Fruit fly (Drosophila melanogaster) whole organism, embryonic: ENCODE results near the gene RhoGAP100F.

Experiments
- CG1024 ChIP-seq: fragments of 200-800 bp; sonication (Bioruptor generic); IDR thresholded peaks from 2 replicates; pipeline ENCODE4 v1.3.6; 2022; ENCODE audit warnings: missing biosample characterization, missing genetic modification characterization
- CG11398 ChIP-seq: fragments of 200-800 bp; sonication (Bioruptor generic); optimal IDR thresholded peaks from 2 replicates; lab custom pipeline; 2016; ENCODE audit warnings: missing biosample characterization, missing genetic modification characterization
- CG11504 ChIP-seq: fragments of 200-800 bp; sonication (Bioruptor generic); optimal IDR thresholded peaks from 3 replicates; lab custom pipeline; 2019; ENCODE audit warnings: missing biosample characterization, mild to moderate bottlenecking, missing genetic modification characterization, moderate library complexity
- CG11560 ChIP-seq: fragments of 200-800 bp; sonication (Bioruptor generic); IDR thresholded peaks from 3 replicates; pipeline ENCODE4 v1.3.6; 2022; ENCODE audit warnings: missing biosample characterization, missing genetic modification characterization
- CG11696 ChIP-seq: fragments of 200-800 bp; sonication (Bioruptor generic); IDR thresholded peaks from 2 replicates; pipeline ENCODE4 v1.3.6; 2022; ENCODE audit warnings: missing biosample characterization, missing genetic modification characterization
- CG12071 ChIP-seq: fragments of 200-800 bp; sonication (Bioruptor generic); optimal IDR thresholded peaks from 3 replicates; lab custom pipeline; 2018; ENCODE audit warnings: missing biosample characterization, mild to moderate bottlenecking, missing genetic modification characterization
- CG12744 ChIP-seq: fragments of 200-800 bp; sonication (Bioruptor generic); optimal IDR thresholded peaks from 2 replicates; lab custom pipeline; 2016; ENCODE audit warnings: missing biosample characterization, missing genetic modification characterization
- CG13624 ChIP-seq: fragments of 200-800 bp; sonication (Bioruptor generic); optimal IDR thresholded peaks from 2 replicates; lab custom pipeline; 2016; ENCODE audit warnings: missing biosample characterization, missing genetic modification characterization
- CG1603 ChIP-seq: fragments of 200-800 bp; sonication (Bioruptor generic); optimal IDR thresholded peaks from 2 replicates; lab custom pipeline; 2019; ENCODE audit warnings: missing biosample characterization, mild to moderate bottlenecking, missing genetic modification characterization, moderate library complexity
- CG16779 ChIP-seq: fragments of 200-800 bp; sonication (Bioruptor generic); IDR thresholded peaks from 2 replicates; pipeline ENCODE4 v1.3.6; 2022; ENCODE audit warnings: missing biosample characterization, missing genetic modification characterization
- CG17359 ChIP-seq: fragments of 200-800 bp; sonication (Bioruptor generic); optimal IDR thresholded peaks from 3 replicates; lab custom pipeline; 2018; ENCODE audit warnings: missing biosample characterization, mild to moderate bottlenecking, missing genetic modification characterization, moderate library complexity
- CG18599 ChIP-seq: fragments of 200-800 bp; sonication (Bioruptor generic); optimal IDR thresholded peaks from 3 replicates; lab custom pipeline; 2017; ENCODE audit warnings: missing biosample characterization, missing genetic modification characterization, mild to moderate bottlenecking, moderate library complexity, missing genetic modification reagents
- CG2120 ChIP-seq: fragments of 200-800 bp; sonication (Bioruptor generic); optimal IDR thresholded peaks from 3 replicates; lab custom pipeline; 2016; ENCODE audit warnings: missing biosample characterization, missing genetic modification characterization
- CG2678 ChIP-seq: fragments of 200-800 bp; sonication (Bioruptor generic); optimal IDR thresholded peaks from 3 replicates; lab custom pipeline; 2019; ENCODE audit warnings: missing biosample characterization, mild to moderate bottlenecking, missing genetic modification characterization, moderate library complexity
- CG6854 ChIP-seq: fragments of 200-800 bp; sonication (Bioruptor generic); optimal IDR thresholded peaks from 3 replicates; lab custom pipeline; 2017; ENCODE audit warnings: missing biosample characterization, mild to moderate bottlenecking, missing genetic modification characterization
- CG7556 ChIP-seq: fragments of 200-800 bp; sonication (Bioruptor generic); optimal IDR thresholded peaks from 2 replicates; lab custom pipeline; 2017; ENCODE audit warnings: missing biosample characterization, mild to moderate bottlenecking, missing genetic modification characterization
- CG7839 ChIP-seq: fragments of 200-800 bp; sonication (Bioruptor generic); optimal IDR thresholded peaks from 3 replicates; lab custom pipeline; 2018; ENCODE audit warnings: missing biosample characterization, mild to moderate bottlenecking, missing genetic modification characterization, moderate library complexity
- CG8290 ChIP-seq, 3 experiments: fragments of 200-800 bp; sonication (Bioruptor generic); optimal IDR thresholded peaks; 2 replicates each; lab custom pipeline; 2016 to 2019; ENCODE audit warnings: missing biosample characterization in 3 of 3, missing genetic modification characterization in 3 of 3, mild to moderate bottlenecking in 2 of 3, moderate library complexity in 1 of 3
- CG9727 ChIP-seq: fragments of 200-800 bp; sonication (Bioruptor generic); optimal IDR thresholded peaks from 3 replicates; lab custom pipeline; 2017; ENCODE audit warnings: missing biosample characterization, mild to moderate bottlenecking, missing genetic modification characterization
- Ets65A ChIP-seq: fragments of 200-800 bp; sonication (Bioruptor generic); peaks from one replicate; lab custom pipeline; 2016; ENCODE audit warnings: missing biosample characterization, missing genetic modification characterization
- Hr78 ChIP-seq, 2 experiments: fragments of 200-800 bp in 1 of 2; fragments of >200 bp in 1 of 2; sonication (Bioruptor generic) in 1 of 2; optimal IDR thresholded peaks; 2 replicates each; lab custom pipeline; 2017 to 2019; ENCODE audit warnings: missing biosample characterization in 2 of 2, missing genetic modification characterization in 2 of 2, mild to moderate bottlenecking in 1 of 2, moderate library complexity in 1 of 2
- Med ChIP-seq: fragments of 200-800 bp; sonication (Bioruptor generic); peaks from one replicate; lab custom pipeline; 2016; ENCODE audit warnings: missing biosample characterization, missing genetic modification characterization, mild to moderate bottlenecking, inconsistent platforms, moderate library complexity
- Sox102F ChIP-seq: fragments of 200-800 bp; sonication (Bioruptor generic); optimal IDR thresholded peaks from 2 replicates; lab custom pipeline; 2018; ENCODE audit warnings: missing biosample characterization, mild to moderate bottlenecking, missing genetic modification characterization, moderate library complexity
- abd-A ChIP-seq: fragments of 200-800 bp; sonication (Bioruptor generic); optimal IDR thresholded peaks from 3 replicates; lab custom pipeline; 2019; ENCODE audit warnings: missing biosample characterization, mild to moderate bottlenecking, missing genetic modification characterization, moderate library complexity
- al ChIP-seq: fragments of 200-800 bp; sonication (Bioruptor generic); IDR thresholded peaks from 2 replicates; pipeline ENCODE4 v1.3.6; 2022; ENCODE audit warnings: missing biosample characterization, missing genetic modification characterization
- bab2 ChIP-seq: fragments of 200-800 bp; sonication (Bioruptor generic); optimal IDR thresholded peaks from 2 replicates; lab custom pipeline; 2016; ENCODE audit warnings: missing biosample characterization, missing genetic modification characterization
- bcd ChIP-seq: fragments of 200-800 bp; sonication (Bioruptor generic); optimal IDR thresholded peaks from 2 replicates; lab custom pipeline; 2017; ENCODE audit warnings: missing biosample characterization, mild to moderate bottlenecking, missing genetic modification characterization
- bigmax ChIP-seq: fragments of 200-800 bp; sonication (Bioruptor generic); optimal IDR thresholded peaks from 2 replicates; lab custom pipeline; 2018; ENCODE audit warnings: missing biosample characterization, mild to moderate bottlenecking, missing genetic modification characterization
- bowl ChIP-seq: fragments of 200-800 bp; sonication (Bioruptor generic); IDR thresholded peaks from 2 replicates; pipeline ENCODE4 v1.3.6; 2022; ENCODE audit warnings: missing biosample characterization, missing genetic modification characterization
- bsh ChIP-seq, 2 experiments: fragments of 200-800 bp; sonication (Bioruptor generic); optimal IDR thresholded peaks; 2 replicates each; lab custom pipeline; 2017 to 2018; ENCODE audit warnings: mild to moderate bottlenecking in 2 of 2, missing biosample characterization in 2 of 2, missing genetic modification characterization in 2 of 2, moderate library complexity in 1 of 2
- cas ChIP-seq: fragments of 200-800 bp; sonication (Bioruptor generic); IDR thresholded peaks from 2 replicates; pipeline ENCODE4 v1.3.6; 2022; ENCODE audit warnings: missing biosample characterization, missing genetic modification characterization
- chinmo ChIP-seq: fragments of 200-800 bp; sonication (Bioruptor generic); IDR thresholded peaks from 4 replicates; pipeline ENCODE4 v1.3.6; 2022; ENCODE audit warnings: missing biosample characterization, missing genetic modification characterization; ENCODE audit not compliant: partially characterized antibody
- chm ChIP-seq: fragments of 200-800 bp; sonication (Bioruptor generic); IDR thresholded peaks from 2 replicates; pipeline ENCODE4 v1.3.6; 2022; ENCODE audit warnings: missing biosample characterization, missing genetic modification characterization
- esg ChIP-seq: fragments of 200-800 bp; sonication (Bioruptor generic); conservative IDR thresholded peaks from 2 replicates; pipeline ENCODE4 v1.3.6; 2022; ENCODE audit warnings: missing biosample characterization, missing genetic modification characterization
- eve ChIP-seq, 2 experiments: fragments of >200 bp; optimal IDR thresholded peaks; 2 replicates each; lab custom pipeline; 2017; ENCODE audit warnings: missing biosample characterization in 2 of 2, missing genetic modification characterization in 2 of 2
- gcm2 ChIP-seq: fragments of 200-800 bp; sonication (Bioruptor generic); optimal IDR thresholded peaks from 2 replicates; lab custom pipeline; 2016; ENCODE audit warnings: missing biosample characterization, missing genetic modification characterization
- lab ChIP-seq: fragments of 200-800 bp; sonication (Bioruptor generic); optimal IDR thresholded peaks from 3 replicates; lab custom pipeline; 2017; ENCODE audit warnings: missing biosample characterization, missing genetic modification characterization, mild to moderate bottlenecking, moderate library complexity, missing genetic modification reagents
- lbe ChIP-seq: fragments of 200-800 bp; sonication (Bioruptor generic); optimal IDR thresholded peaks from 2 replicates; lab custom pipeline; 2016; ENCODE audit warnings: missing biosample characterization, mild to moderate bottlenecking, missing genetic modification characterization
- nerfin-1 ChIP-seq: fragments of 200-800 bp; sonication (Bioruptor generic); optimal IDR thresholded peaks from 3 replicates; lab custom pipeline; 2019; ENCODE audit warnings: missing biosample characterization, mild to moderate bottlenecking, missing genetic modification characterization, moderate library complexity
- prd ChIP-seq, 3 experiments: fragments of >200 bp in 2 of 3; fragments of 200-800 bp in 1 of 3; sonication (Bioruptor generic) in 1 of 3; optimal IDR thresholded peaks in 2 of 3; IDR thresholded peaks in 1 of 3; 2 replicates in 2 of 3; 3 replicates in 1 of 3; pipeline versions ENCODE4 v1.3.6 to Lab custom; 2017 to 2022; ENCODE audit warnings: missing biosample characterization in 1 of 3, missing genetic modification characterization in 1 of 3
- pum ChIP-seq: fragments of 200-800 bp; sonication (Bioruptor generic); optimal IDR thresholded peaks from 2 replicates; lab custom pipeline; 2016; ENCODE audit warnings: missing biosample characterization, missing genetic modification characterization
- ro ChIP-seq: fragments of 200-800 bp; sonication (Bioruptor generic); IDR thresholded peaks from 2 replicates; pipeline ENCODE4 v1.3.6; 2022; ENCODE audit warnings: missing biosample characterization, missing genetic modification characterization
- row ChIP-seq: fragments of 200-800 bp; sonication (Bioruptor generic); IDR thresholded peaks from 3 replicates; pipeline ENCODE4 v1.3.6; 2022; ENCODE audit warnings: missing biosample characterization, missing genetic modification characterization
- sc ChIP-seq, 3 experiments: fragments of >200 bp in 2 of 3; fragments of 200-800 bp in 1 of 3; sonication (Bioruptor generic) in 1 of 3; optimal IDR thresholded peaks; 2 replicates in 2 of 3; 3 replicates in 1 of 3; lab custom pipeline; 2017; ENCODE audit warnings: mild to moderate bottlenecking in 1 of 3, missing biosample characterization in 1 of 3, missing genetic modification characterization in 1 of 3, missing genetic modification reagents in 1 of 3
- sens ChIP-seq: fragments of 200-800 bp; sonication (Bioruptor generic); peaks from one replicate; lab custom pipeline; 2016; ENCODE audit warnings: missing biosample characterization, missing genetic modification characterization
- sisA ChIP-seq: fragments of 200-800 bp; sonication (Bioruptor generic); IDR thresholded peaks from 2 replicates; pipeline ENCODE4 v1.3.6; 2022; ENCODE audit warnings: missing biosample characterization, missing genetic modification characterization
- zf30C ChIP-seq: fragments of 200-800 bp; sonication (Bioruptor generic); optimal IDR thresholded peaks from 3 replicates; lab custom pipeline; 2018; ENCODE audit warnings: missing biosample characterization, mild to moderate bottlenecking, missing genetic modification characterization

RhoGAP100F gene

DNA sequence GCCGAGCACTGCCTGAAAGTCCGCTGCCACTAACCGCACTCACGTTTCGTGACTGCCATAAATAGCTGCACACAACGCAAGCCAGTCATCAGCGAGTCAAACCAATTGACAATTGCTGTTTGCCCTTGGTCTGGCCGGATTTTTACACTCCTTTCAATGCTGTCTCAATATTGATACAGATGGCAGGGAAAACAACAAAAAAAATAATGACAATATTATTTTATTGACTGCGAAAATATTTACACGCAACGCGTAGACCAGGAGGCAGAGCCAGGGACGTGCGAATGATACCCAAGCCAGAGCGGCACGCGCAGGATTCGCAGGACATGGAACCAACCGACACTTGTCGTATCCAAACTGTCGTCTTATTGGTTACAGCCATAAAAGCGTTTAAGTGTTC is 65.9 kb downstream of the RhoGAP100F start:
- TF ChIP-seq CG11560 (tag; lab: Robert Waterston, UW) = no peak
- peak; percentile 69 for TF ChIP-seq Med (GFP tag; lab: Kevin White, UChicago)
- TF ChIP-seq CG11398 (GFP tag; lab: Kevin White, UChicago) = no peak
- TF ChIP-seq lbe (GFP tag; lab: Kevin White, UChicago) = peak; percentile 73
- peak; percentile 22 for TF ChIP-seq sens (GFP tag; lab: Kevin White, UChicago)
- no peak for TF ChIP-seq esg (GFP tag; lab: Robert Waterston, UW)
- TF ChIP-seq ro = no peak
- peak; percentile 38 for TF ChIP-seq Ets65A (GFP tag; lab: Kevin White, UChicago)
- no peak for TF ChIP-seq cas (GFP tag; lab: Robert Waterston, UW)
- TF ChIP-seq CG13624 (GFP tag; lab: Kevin White, UChicago) = no peak
- TF ChIP-seq pum (GFP tag; lab: Kevin White, UChicago) = no peak
- no peak for TF ChIP-seq sc (optimal IDR thresholded peaks at IDR 0.05; lab: Kevin White, UChicago)
- TF ChIP-seq sc (GFP tag; optimal IDR thresholded peaks at IDR 0.05; lab: Kevin White, UChicago) = no peak
- TF ChIP-seq, all 482 proteins: peak for 4

DNA sequence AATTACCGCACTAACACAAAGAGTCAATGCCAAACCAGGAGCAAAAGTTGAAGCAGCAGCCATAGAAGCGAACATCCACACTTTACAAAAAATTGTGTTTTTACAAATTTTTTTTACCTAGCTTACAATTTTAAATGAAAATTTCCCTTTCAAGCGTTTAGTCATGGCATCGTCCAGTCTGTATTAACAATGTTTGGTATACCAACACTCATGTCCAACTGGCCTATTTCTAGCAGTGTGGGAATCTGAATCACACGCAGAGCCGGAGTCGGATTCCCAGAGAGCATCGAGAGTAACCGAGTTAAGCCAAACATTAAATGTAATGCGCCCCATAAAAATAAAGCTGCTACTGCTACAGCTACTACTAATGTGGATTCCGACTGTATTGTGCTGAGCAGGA is 70.2 kb downstream of the RhoGAP100F start:
- TF ChIP-seq CG11504 (tag; lab: Kevin White, UChicago) (peak; percentile 3), Med (GFP tag; lab: Kevin White, UChicago) (peak; percentile 69), CG18599 (GFP tag; lab: Kevin White, UChicago) (peak; percentile 31), CG11696 (GFP tag; lab: Robert Waterston, UW) (no peak), nerfin-1 (tag; lab: Kevin White, UChicago) (peak; percentile 9), sisA (GFP tag; lab: Robert Waterston, UW) (0 out of 2 replicates have a peak, but pooled peaks have one; percentile 11), bab2 (peak; percentile 5), chinmo (GFP tag; lab: Robert Waterston, UW) (no peak), CG2120 (GFP tag; lab: Kevin White, UChicago) (peak; percentile 34), bowl (no peak), Hr78 (GFP tag; optimal IDR thresholded peaks at IDR 0.05; lab: Kevin White, UChicago) (no peak), bigmax (GFP tag; lab: Kevin White, UChicago) (no peak), al (GFP tag; lab: Robert Waterston, UW) (no peak), CG7556 (GFP tag; lab: Kevin White, UChicago) (peak; percentile 5), CG9727 (GFP tag; lab: Kevin White, UChicago) (peak; percentile 0), prd (optimal IDR thresholded peaks at IDR 0.05; lab: Kevin White, UChicago) (no peak), prd (GFP tag; IDR thresholded peaks at IDR 0.05; lab: Robert Waterston, UW) (no peak), CG16779 (GFP tag; lab: Robert Waterston, UW) (no peak), chm (0 out of 2 replicates have a peak, but pooled peaks have one; percentile 12), CG17359 (tag; lab: Kevin White, UChicago) (peak; percentile 5), lab (GFP tag; lab: Kevin White, UChicago) (peak; percentile 38), bcd (GFP tag; lab: Kevin White, UChicago) (peak; percentile 0), eve (GFP tag; optimal IDR thresholded peaks at IDR 0.05; lab: Kevin White, UChicago) (peak in 1 of 2 experiments; percentile 25), row (GFP tag; lab: Robert Waterston, UW) (peak; percentile 27; the same call in 1 of the 3 replicates), CG6854 (GFP tag; lab: Kevin White, UChicago) (no peak), CG2678 (tag; lab: Kevin White, UChicago) (peak; percentile 6), pum (GFP tag; lab: Kevin White, UChicago) (no peak), CG7839 (tag; lab: Kevin White, UChicago) (peak; percentile 10), CG12744 (GFP tag; lab: Kevin White, UChicago) (no peak), zf30C (GFP tag; lab: Kevin White, UChicago) (no peak), sens (GFP tag; lab: Kevin White, UChicago) (peak; percentile 63), CG8290 (GFP tag; optimal IDR thresholded peaks at IDR 0.05; lab: Kevin White, UChicago) (no peak), CG8290 (tag; optimal IDR thresholded peaks at IDR 0.05; lab: Kevin White, UChicago) (peak in 1 of 2 experiments; percentile 28), abd-A (tag; lab: Kevin White, UChicago) (peak; percentile 53), bsh (GFP tag; optimal IDR thresholded peaks at IDR 0.05; lab: Kevin White, UChicago) (peak in 1 of 2 experiments; percentile 24), CG1024 (no peak), Ets65A (GFP tag; lab: Kevin White, UChicago) (peak; percentile 81), CG12071 (no peak), Sox102F (GFP tag; lab: Kevin White, UChicago) (peak; percentile 3), CG1603 (tag; lab: Kevin White, UChicago) (peak; percentile 25), gcm2 (no peak)
